Fruit fly (Drosophila melanogaster) whole organism, prepupa: ENCODE measurements around the gene CG8032.
A peak's percentile ranks its signal among the peaks of the same experiment; 100 is the strongest.

Source experiments
- CG10631 ChIP-seq: fragments of 200-800 bp; sonication (Bioruptor generic); optimal IDR thresholded peaks from 2 replicates; lab custom pipeline; 2016; ENCODE audit warnings: missing biosample characterization, missing genetic modification characterization
- CG10669 ChIP-seq: fragments of 200-800 bp; sonication (Bioruptor generic); optimal IDR thresholded peaks from 3 replicates; lab custom pipeline; 2018; ENCODE audit warnings: missing biosample characterization, mild to moderate bottlenecking, missing genetic modification characterization, moderate library complexity
- CG11902 ChIP-seq: fragments of 200-800 bp; sonication (Bioruptor generic); optimal IDR thresholded peaks from 3 replicates; lab custom pipeline; 2016; ENCODE audit warnings: missing biosample characterization, missing genetic modification characterization
- CG15336 ChIP-seq: fragments of 200-800 bp; sonication (Bioruptor generic); IDR thresholded peaks from 2 replicates; pipeline ENCODE4 v1.3.6; 2022; ENCODE audit warnings: missing biosample characterization, missing genetic modification characterization
- CG1621 ChIP-seq: fragments of 200-800 bp; sonication (Bioruptor generic); optimal IDR thresholded peaks from 3 replicates; lab custom pipeline; 2018; ENCODE audit warnings: missing biosample characterization, mild to moderate bottlenecking, missing genetic modification characterization
- CG16779 ChIP-seq: fragments of 200-800 bp; sonication (Bioruptor generic); optimal IDR thresholded peaks from 3 replicates; lab custom pipeline; 2017; ENCODE audit warnings: missing biosample characterization, mild to moderate bottlenecking, missing genetic modification characterization
- CG3032 ChIP-seq: fragments of 200-800 bp; optimal IDR thresholded peaks from 2 replicates; lab custom pipeline; 2019; ENCODE audit warnings: missing biosample characterization, mild to moderate bottlenecking, missing genetic modification characterization, moderate library complexity
- CG31627 ChIP-seq: fragments of 200-800 bp; sonication (Bioruptor generic); optimal IDR thresholded peaks from 3 replicates; lab custom pipeline; 2016; ENCODE audit warnings: missing biosample characterization, missing genetic modification characterization
- CG3919 ChIP-seq: fragments of 200-800 bp; sonication (Bioruptor generic); optimal IDR thresholded peaks from 3 replicates; lab custom pipeline; 2016; ENCODE audit warnings: missing biosample characterization, missing genetic modification characterization
- CG6163 ChIP-seq: fragments of 200-800 bp; sonication (Bioruptor generic); IDR thresholded peaks from 3 replicates; pipeline ENCODE4 v1.3.6; 2022; ENCODE audit warnings: missing biosample characterization, missing genetic modification characterization
- CG6276 ChIP-seq: fragments of 200-800 bp; sonication (Bioruptor generic); optimal IDR thresholded peaks from 2 replicates; lab custom pipeline; 2017; ENCODE audit warnings: missing biosample characterization, mild to moderate bottlenecking, missing genetic modification characterization
- CG6792 ChIP-seq: fragments of 200-800 bp; sonication (Bioruptor generic); optimal IDR thresholded peaks from 3 replicates; lab custom pipeline; 2016; ENCODE audit warnings: missing biosample characterization, missing genetic modification characterization
- CG6808 ChIP-seq: fragments of 200-800 bp; sonication (Bioruptor generic); optimal IDR thresholded peaks from 3 replicates; lab custom pipeline; 2017; ENCODE audit warnings: missing biosample characterization, missing genetic modification characterization, mild to moderate bottlenecking, moderate library complexity, missing genetic modification reagents
- CG6854 ChIP-seq: fragments of 200-800 bp; sonication (Bioruptor generic); optimal IDR thresholded peaks from 2 replicates; lab custom pipeline; 2017; ENCODE audit warnings: missing biosample characterization, mild to moderate bottlenecking, missing genetic modification characterization
- CG7368 ChIP-seq: fragments of 200-800 bp; sonication (Bioruptor generic); optimal IDR thresholded peaks from 3 replicates; lab custom pipeline; 2016; ENCODE audit warnings: missing biosample characterization, missing genetic modification characterization
- CG8119 ChIP-seq: fragments of 200-800 bp; sonication (Bioruptor generic); IDR thresholded peaks from 3 replicates; pipeline ENCODE4 v1.3.6; 2022; ENCODE audit warnings: missing biosample characterization, missing genetic modification characterization
- CG8632 ChIP-seq: fragments of 200-800 bp; sonication (Bioruptor generic); optimal IDR thresholded peaks from 3 replicates; lab custom pipeline; 2016; ENCODE audit warnings: missing biosample characterization, missing genetic modification characterization
- CG9139 ChIP-seq: fragments of 200-800 bp; sonication (Bioruptor generic); optimal IDR thresholded peaks from 3 replicates; lab custom pipeline; 2017; ENCODE audit warnings: missing biosample characterization, mild to moderate bottlenecking, missing genetic modification characterization
- Eip75B ChIP-seq: fragments of 200-800 bp; sonication (Bioruptor generic); optimal IDR thresholded peaks from 3 replicates; lab custom pipeline; 2016; ENCODE audit warnings: missing biosample characterization, missing genetic modification characterization
- Eip93F ChIP-seq: fragments of 200-800 bp; sonication (Bioruptor generic); optimal IDR thresholded peaks from 2 replicates; lab custom pipeline; 2016; ENCODE audit warnings: missing biosample characterization, mild to moderate bottlenecking, missing genetic modification characterization
- Ets21C ChIP-seq: fragments of 200-800 bp; sonication (Bioruptor generic); optimal IDR thresholded peaks from 3 replicates; lab custom pipeline; 2016; ENCODE audit warnings: missing biosample characterization, missing genetic modification characterization
- Ets96B ChIP-seq: fragments of 200-800 bp; optimal IDR thresholded peaks from 2 replicates; lab custom pipeline; 2019; ENCODE audit warnings: missing biosample characterization, mild to moderate bottlenecking, missing genetic modification characterization, moderate library complexity
- Gug ChIP-seq: fragments of 200-800 bp; sonication (Bioruptor generic); IDR thresholded peaks from 2 replicates; pipeline ENCODE4 v1.3.6; 2022; ENCODE audit warnings: missing biosample characterization, missing genetic modification characterization
- Hr38 ChIP-seq: sonication (Bioruptor generic); optimal IDR thresholded peaks from 2 replicates; lab custom pipeline; 2016; ENCODE audit warnings: missing biosample characterization, missing genetic modification characterization
- Hr39 ChIP-seq: fragments of 200-800 bp; sonication (Bioruptor generic); optimal IDR thresholded peaks from 2 replicates; lab custom pipeline; 2016; ENCODE audit warnings: missing biosample characterization, missing genetic modification characterization
- Hr4 ChIP-seq: fragments of 200-800 bp; sonication (Bioruptor generic); optimal IDR thresholded peaks from 3 replicates; lab custom pipeline; 2016; ENCODE audit warnings: missing biosample characterization, missing genetic modification characterization
- Met ChIP-seq: fragments of 200-800 bp; sonication (Bioruptor generic); optimal IDR thresholded peaks from 3 replicates; lab custom pipeline; 2016; ENCODE audit warnings: missing biosample characterization, missing genetic modification characterization
- OdsH ChIP-seq: fragments of 200-800 bp; sonication (Bioruptor generic); optimal IDR thresholded peaks from 3 replicates; lab custom pipeline; 2016; ENCODE audit warnings: missing biosample characterization, missing genetic modification characterization
- Smox ChIP-seq: fragments of 200-800 bp; sonication (Bioruptor generic); optimal IDR thresholded peaks from 3 replicates; lab custom pipeline; 2016; ENCODE audit warnings: missing biosample characterization, missing genetic modification characterization
- Sox102F ChIP-seq: fragments of 200-800 bp; sonication (Bioruptor generic); optimal IDR thresholded peaks from 2 replicates; lab custom pipeline; 2016; ENCODE audit warnings: missing biosample characterization, mild to moderate bottlenecking, missing genetic modification characterization
- Sox14 ChIP-seq: fragments of 200-800 bp; sonication (Bioruptor generic); optimal IDR thresholded peaks from 3 replicates; lab custom pipeline; 2016; ENCODE audit warnings: missing biosample characterization, missing genetic modification characterization
- Sox15 ChIP-seq: fragments of 200-800 bp; sonication (Bioruptor generic); optimal IDR thresholded peaks from 3 replicates; lab custom pipeline; 2016; ENCODE audit warnings: missing biosample characterization, missing genetic modification characterization
- achi ChIP-seq: fragments of 200-800 bp; sonication (Bioruptor generic); optimal IDR thresholded peaks from 3 replicates; lab custom pipeline; 2016; ENCODE audit warnings: missing biosample characterization, missing genetic modification characterization
- acj6 ChIP-seq: fragments of 200-800 bp; sonication (Bioruptor generic); optimal IDR thresholded peaks from 3 replicates; lab custom pipeline; 2016; ENCODE audit warnings: missing biosample characterization, missing genetic modification characterization
- dac ChIP-seq: fragments of 200-800 bp; sonication (Bioruptor generic); optimal IDR thresholded peaks from 2 replicates; lab custom pipeline; 2017; ENCODE audit warnings: missing biosample characterization, mild to moderate bottlenecking, missing genetic modification characterization
- dsx ChIP-seq: fragments of 200-800 bp; optimal IDR thresholded peaks from 3 replicates; lab custom pipeline; 2019; ENCODE audit warnings: missing biosample characterization, mild to moderate bottlenecking, missing genetic modification characterization, moderate library complexity; ENCODE audit not compliant: poor library complexity, severe bottlenecking
- eg ChIP-seq: fragments of 200-800 bp; sonication (Bioruptor generic); IDR thresholded peaks from 3 replicates; pipeline ENCODE4 v1.3.6; 2022; ENCODE audit warnings: missing biosample characterization, missing genetic modification characterization
- esn ChIP-seq: fragments of 200-800 bp; sonication (Bioruptor generic); optimal IDR thresholded peaks from 2 replicates; lab custom pipeline; 2016; ENCODE audit warnings: missing biosample characterization, mild to moderate bottlenecking, missing genetic modification characterization, moderate library complexity
- fd59A ChIP-seq: fragments of 200-800 bp; sonication (Bioruptor generic); optimal IDR thresholded peaks from 2 replicates; lab custom pipeline; 2017; ENCODE audit warnings: missing biosample characterization, mild to moderate bottlenecking, missing genetic modification characterization, missing genetic modification reagents
- fd85E ChIP-seq: fragments of 200-800 bp; sonication (Bioruptor generic); optimal IDR thresholded peaks from 3 replicates; lab custom pipeline; 2016; ENCODE audit warnings: missing biosample characterization, missing genetic modification characterization
- fkh ChIP-seq: fragments of 200-800 bp; sonication (Bioruptor generic); optimal IDR thresholded peaks from 3 replicates; lab custom pipeline; 2017; ENCODE audit warnings: missing biosample characterization, mild to moderate bottlenecking, missing genetic modification characterization, moderate library complexity
- lz ChIP-seq: fragments of 200-800 bp; sonication (Bioruptor generic); optimal IDR thresholded peaks from 3 replicates; lab custom pipeline; 2016; ENCODE audit warnings: missing biosample characterization, missing genetic modification characterization
- pdm3 ChIP-seq: fragments of 200-800 bp; sonication (Bioruptor generic); optimal IDR thresholded peaks from 3 replicates; lab custom pipeline; 2016; ENCODE audit warnings: missing biosample characterization, missing genetic modification characterization
- salr ChIP-seq, 2 experiments: fragments of 200-800 bp; sonication (Bioruptor generic); optimal IDR thresholded peaks; 3 replicates each; lab custom pipeline; 2016 to 2018; ENCODE audit warnings: missing biosample characterization in 2 of 2, missing genetic modification characterization in 2 of 2, mild to moderate bottlenecking in 1 of 2
- spab ChIP-seq: fragments of 200-800 bp; sonication (Bioruptor generic); optimal IDR thresholded peaks from 2 replicates; lab custom pipeline; 2017; ENCODE audit warnings: missing biosample characterization, mild to moderate bottlenecking, missing genetic modification characterization, missing genetic modification reagents
- svp ChIP-seq: fragments of 200-800 bp; sonication (Bioruptor generic); peaks from one replicate; lab custom pipeline; 2016; ENCODE audit warnings: missing biosample characterization, missing genetic modification characterization
- topi ChIP-seq: fragments of 200-800 bp; sonication (Bioruptor generic); optimal IDR thresholded peaks from 3 replicates; lab custom pipeline; 2016; ENCODE audit warnings: missing biosample characterization, missing genetic modification characterization
- vri ChIP-seq: fragments of 200-800 bp; sonication (Bioruptor generic); optimal IDR thresholded peaks from 3 replicates; lab custom pipeline; 2016; ENCODE audit warnings: missing biosample characterization, mild to moderate bottlenecking, missing genetic modification characterization

Gene CG8032

DNA sequence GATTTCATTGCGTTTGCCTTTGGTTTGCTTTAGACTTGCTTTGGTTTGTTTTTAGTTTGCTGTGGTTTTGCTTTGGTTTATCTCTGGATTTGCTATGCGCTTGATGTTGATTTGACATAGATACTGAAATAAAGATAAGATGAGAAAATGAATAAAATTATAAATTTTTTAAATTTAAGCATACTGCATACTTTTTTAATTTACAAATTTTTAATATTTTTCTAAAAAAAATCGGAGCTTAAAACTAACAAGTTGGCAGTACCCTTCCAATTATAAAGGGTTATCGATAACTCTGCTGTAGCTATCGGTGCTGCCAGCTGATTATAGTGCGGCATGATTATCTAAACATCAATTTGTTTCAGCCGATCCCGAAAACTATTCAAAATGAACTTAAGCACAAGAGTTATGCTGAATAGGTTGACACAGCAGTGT lies 9.9 kb downstream of the CG8032 start, which contains the start of gene mRpL19 (continued):
- TF ChIP-seq Ets96B (tag; lab: Kevin White, UChicago), result peak; percentile 30
- TF ChIP-seq CG10631 (GFP tag; lab: Kevin White, UChicago), result no peak
- TF ChIP-seq CG6854 (GFP tag; lab: Kevin White, UChicago), result no peak
- peak; percentile 30 for TF ChIP-seq Smox
- peak; percentile 9 for TF ChIP-seq Hr4 (GFP tag; lab: Kevin White, UChicago)
- TF ChIP-seq CG3919 (GFP tag; lab: Kevin White, UChicago), result no peak
- no peak for TF ChIP-seq achi (GFP tag; lab: Kevin White, UChicago)
- no peak for TF ChIP-seq fd85E
- TF ChIP-seq CG9139 (GFP tag; lab: Kevin White, UChicago), result no peak
- no peak for TF ChIP-seq CG8119 (GFP tag; lab: Robert Waterston, UW)
- no peak for TF ChIP-seq dsx (GFP tag; lab: Kevin White, UChicago)
- TF ChIP-seq CG6808 (GFP tag; lab: Kevin White, UChicago), result no peak
- no peak for TF ChIP-seq salr (GFP tag; optimal IDR thresholded peaks at IDR 0.05; lab: Kevin White, UChicago)
- TF ChIP-seq Ets21C (GFP tag; lab: Kevin White, UChicago), result no peak
- no peak for TF ChIP-seq topi (GFP tag; lab: Kevin White, UChicago)
- peak; percentile 13 for TF ChIP-seq OdsH (GFP tag; lab: Kevin White, UChicago)
- TF ChIP-seq spab (GFP tag; lab: Kevin White, UChicago), result no peak
- no peak for TF ChIP-seq svp (GFP tag; lab: Kevin White, UChicago)

DNA sequence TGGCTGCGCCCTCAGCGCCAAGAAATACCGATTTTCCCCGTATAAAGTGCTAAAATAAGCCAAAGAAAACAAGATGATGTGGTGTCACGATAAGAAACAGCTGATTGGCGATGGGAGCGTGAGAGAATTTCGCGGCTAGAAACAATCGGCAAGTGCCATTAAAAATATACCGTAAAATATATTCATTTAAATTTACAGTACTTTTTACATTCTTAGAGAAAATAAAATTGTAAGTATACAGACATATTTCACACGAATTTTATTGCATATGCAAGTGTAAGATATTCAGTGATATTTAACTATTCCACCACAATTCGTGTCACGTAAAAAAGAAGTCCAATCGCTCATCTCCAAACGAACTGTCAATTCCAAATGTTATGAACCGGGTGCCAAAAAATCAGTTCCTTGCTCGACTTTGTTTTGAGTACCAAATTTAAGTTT lies 12.7 kb downstream of the CG8032 start, which contains the start of the genes Unc50, CG11755 and CG8043:
TSS of gene Unc50 (minus strand) at position 54 of the 441 bp plus-strand sequence.
TSS of gene CG11755 (plus strand) at position 356 of the 441 bp plus-strand sequence.
TSS of gene CG8043 (plus strand) at position 356 of the 441 bp plus-strand sequence.
- TF ChIP-seq CG15336 (GFP tag; lab: Robert Waterston, UW) (no peak; the same call in 1 of the 2 replicates), fd59A (GFP tag; lab: Kevin White, UChicago) (peak; percentile 33), esn (GFP tag; lab: Kevin White, UChicago) (peak; percentile 86), lz (GFP tag; lab: Kevin White, UChicago) (peak; percentile 83), Hr38 (GFP tag; lab: Kevin White, UChicago) (no peak), eg (GFP tag; lab: Robert Waterston, UW) (peak; percentile 52; the same call in 2 of the 3 replicates), spab (GFP tag; lab: Kevin White, UChicago) (no peak), CG6163 (GFP tag; lab: Robert Waterston, UW) (peak; percentile 67), CG6276 (GFP tag; lab: Kevin White, UChicago) (no peak), CG7368 (GFP tag; lab: Kevin White, UChicago) (peak; percentile 34), pdm3 (GFP tag; lab: Kevin White, UChicago) (peak; percentile 77), Sox14 (GFP tag; lab: Kevin White, UChicago) (peak; percentile 83), dac (GFP tag; lab: Kevin White, UChicago) (peak; percentile 40), fd85E (peak; percentile 24), fkh (GFP tag; lab: Kevin White, UChicago) (no peak), salr (GFP tag; optimal IDR thresholded peaks at IDR 0.05; lab: Kevin White, UChicago) (peak in 1 of 2 experiments; percentile 24), Sox102F (GFP tag; lab: Kevin White, UChicago) (peak; percentile 80), CG9139 (GFP tag; lab: Kevin White, UChicago) (peak; percentile 25), acj6 (GFP tag; lab: Kevin White, UChicago) (peak; percentile 81), CG31627 (GFP tag; lab: Kevin White, UChicago) (peak; percentile 80), CG6808 (GFP tag; lab: Kevin White, UChicago) (no peak), Hr4 (GFP tag; lab: Kevin White, UChicago) (peak; percentile 79), CG6792 (peak; percentile 57), Hr39 (peak; percentile 79), Met (GFP tag; lab: Kevin White, UChicago) (no peak), vri (GFP tag; lab: Kevin White, UChicago) (no peak), CG16779 (tag; lab: Kevin White, UChicago) (no peak), Gug (GFP tag; lab: Robert Waterston, UW) (peak; percentile 60; the same call in 1 of the 2 replicates), Sox15 (peak; percentile 62), OdsH (GFP tag; lab: Kevin White, UChicago) (peak; percentile 81), CG8632 (peak; percentile 44), CG6854 (GFP tag; lab: Kevin White, UChicago) (no peak), Eip93F (peak; percentile 56), Ets21C (GFP tag; lab: Kevin White, UChicago) (peak; percentile 76), CG11902 (peak; percentile 54), Eip75B (GFP tag; lab: Kevin White, UChicago) (peak; percentile 74), achi (GFP tag; lab: Kevin White, UChicago) (peak; percentile 98), svp (GFP tag; lab: Kevin White, UChicago) (peak; percentile 94), CG10669 (peak; percentile 51), CG1621 (tag; lab: Kevin White, UChicago) (no peak), CG3032 (tag; lab: Kevin White, UChicago) (peak; percentile 79)
